Worm (Caenorhabditis elegans) whole organism, early embryonic: ENCODE results near the gene mif-4.

Experiments
- ama-1 ChIP-seq: fragments of 150-350 bp; optimal IDR thresholded peaks from 2 replicates; lab custom pipeline; 2014
- ceh-36 ChIP-seq: sonication (generic microtip); optimal IDR thresholded peaks from 2 replicates; lab custom pipeline; 2016; ENCODE audit warnings: missing genetic modification characterization, inconsistent platforms, missing compliant biosample characterization
- flt-1 ChIP-seq: fragments of 200-800 bp; sonication (Bioruptor generic); IDR thresholded peaks from 2 replicates; pipeline ENCODE4 v1.3.6; 2022; ENCODE audit warnings: missing genetic modification characterization, missing compliant biosample characterization
- hnd-1 ChIP-seq: sonication (generic microtip); optimal IDR thresholded peaks from 2 replicates; lab custom pipeline; 2016; ENCODE audit warnings: missing genetic modification characterization, missing compliant biosample characterization

- TF ChIP-seq ceh-36 (tag; lab: Kevin White, UChicago), result no peak
- no peak for TF ChIP-seq ama-1 (lab: Kevin White, UChicago)
- TF ChIP-seq flt-1 (GFP tag; lab: Robert Waterston, UW), result no peak
- no peak for TF ChIP-seq hnd-1 (tag; lab: Kevin White, UChicago)
Measured at ce11 chrIV:6326448-6326847, 9.3 kb downstream of the mif-4 start, which contains the start of gene lsm-8.
